Worm (Caenorhabditis elegans): Measurements from ENCODE around the gene wdr-48.

The wdr-48 gene

ce11 chrIII:4600139-4600762, 21.6 kb downstream of the wdr-48 start, which contains the start of gene mab-21 (continued):
- no peak for TF ChIP-seq fkh-10 (GFP tag; optimal IDR thresholded peaks at IDR 0.05)
- no peak for TF ChIP-seq swsn-7 (tag; optimal IDR thresholded peaks at IDR 0.05)
- no peak for TF ChIP-seq grh-1 (GFP tag; IDR thresholded peaks at IDR 0.05)
- peak; percentile 47 for TF ChIP-seq rnt-1 (tag; optimal IDR thresholded peaks at IDR 0.05)
- no peak for TF ChIP-seq vab-15 (tag; optimal IDR thresholded peaks at IDR 0.05)
- peak in 5 of 6 experiments; percentile 40 to 85 (median 51) for TF ChIP-seq elt-3 (tag; optimal IDR thresholded peaks at IDR 0.05)
- TF ChIP-seq lir-3 (tag; optimal IDR thresholded peaks at IDR 0.05; ENCODE audit: poor library complexity), result no peak
- TF ChIP-seq nhr-77 (tag; optimal IDR thresholded peaks at IDR 0.05), result no peak
- peak; percentile 32 for TF ChIP-seq ztf-4 (tag; optimal IDR thresholded peaks at IDR 0.05)
- no peak for TF ChIP-seq lin-15B (tag; optimal IDR thresholded peaks at IDR 0.05)
- no peak for TF ChIP-seq ceh-82 (tag; optimal IDR thresholded peaks at IDR 0.05)
- TF ChIP-seq elt-2 (tag; optimal IDR thresholded peaks at IDR 0.05), result no peak
- no peak for TF ChIP-seq fos-1 (tag; optimal IDR thresholded peaks at IDR 0.05)
- no peak for TF ChIP-seq sox-4 (tag; optimal IDR thresholded peaks at IDR 0.05)
- peak; percentile 22 for TF ChIP-seq snu-23 (GFP tag; optimal IDR thresholded peaks at IDR 0.05)
- peak; percentile 34 for TF ChIP-seq nhr-71 (tag; optimal IDR thresholded peaks at IDR 0.05)
- no peak for TF ChIP-seq hpl-2 (GFP tag; optimal IDR thresholded peaks at IDR 0.05)
- TF ChIP-seq nhr-47 (tag; optimal IDR thresholded peaks at IDR 0.05), result no peak
- no peak for TF ChIP-seq pqm-1 (tag; optimal IDR thresholded peaks at IDR 0.05)
- peak; percentile 3 for TF ChIP-seq nhr-85 (tag)
- no peak for TF ChIP-seq egl-13 (tag; optimal IDR thresholded peaks at IDR 0.05)
- TF ChIP-seq blmp-1 (tag; optimal IDR thresholded peaks at IDR 0.05), result no peak
- TF ChIP-seq C34B4.2 (tag; optimal IDR thresholded peaks at IDR 0.05), result no peak
- peak in 1 of 2 experiments; percentile 23 for TF ChIP-seq lsy-2 (tag; optimal IDR thresholded peaks at IDR 0.05)
- TF ChIP-seq zip-4 (GFP tag; optimal IDR thresholded peaks at IDR 0.05), result no peak
- TF ChIP-seq aly-2 (tag; optimal IDR thresholded peaks at IDR 0.05), result no peak
- TF ChIP-seq Y116A8C.19 (tag; optimal IDR thresholded peaks at IDR 0.05; ENCODE audit: borderline replicate concordance), result no peak
- no peak for TF ChIP-seq ceh-90 (tag; optimal IDR thresholded peaks at IDR 0.05)
- peak in 1 of 2 experiments; percentile 15 for TF ChIP-seq lin-35 (GFP tag; optimal IDR thresholded peaks at IDR 0.05)

- TF ChIP-seq nhr-85 (tag) (peak; percentile 43), fkh-8 (tag; optimal IDR thresholded peaks at IDR 0.05) (no peak)
Observed at ce11 chrIII:4601286-4601685, 22.6 kb downstream of the wdr-48 start.

ce11 chrIII:4603837-4604236, 25.2 kb downstream of the wdr-48 start:
- TF ChIP-seq rnt-1 (tag; optimal IDR thresholded peaks at IDR 0.05), result peak; percentile 21
- TF ChIP-seq hlh-4 (tag; optimal IDR thresholded peaks at IDR 0.05), result no peak
- TF ChIP-seq unc-98 (GFP tag; IDR thresholded peaks at IDR 0.05), result no peak
- TF ChIP-seq nhr-76 (tag; optimal IDR thresholded peaks at IDR 0.05), result no peak
- TF ChIP-seq aha-1 (tag; optimal IDR thresholded peaks at IDR 0.05), result no peak
- no peak for TF ChIP-seq blmp-1 (tag; optimal IDR thresholded peaks at IDR 0.05)
- no peak for TF ChIP-seq efl-3 (GFP tag; optimal IDR thresholded peaks at IDR 0.05)
- TF ChIP-seq vab-15 (tag; optimal IDR thresholded peaks at IDR 0.05), result no peak
- no peak for TF ChIP-seq nhr-19 (GFP tag; conservative IDR thresholded peaks at IDR 0.05)

ce11 chrIII:4612334-4612953, 33.8 kb downstream of the wdr-48 start, which contains the start of gene sel-2:
TSS of gene sel-2 (minus strand) at chrIII:4612384.
- TF ChIP-seq nhr-71 (tag; optimal IDR thresholded peaks at IDR 0.05), result peak; percentile 4
- TF ChIP-seq nhr-85 (tag), result peak; percentile 58
- no peak for TF ChIP-seq nhr-19 (GFP tag; conservative IDR thresholded peaks at IDR 0.05)
- no peak for TF ChIP-seq ceh-88 (GFP tag; IDR thresholded peaks at IDR 0.05)
- TF ChIP-seq lsy-2 (tag; optimal IDR thresholded peaks at IDR 0.05), result peak in 1 of 2 experiments; percentile 25
- TF ChIP-seq nhr-90 (tag; optimal IDR thresholded peaks at IDR 0.05; ENCODE audit: poor library complexity), result no peak
- peak; percentile 67 for TF ChIP-seq F16B12.6 (tag; optimal IDR thresholded peaks at IDR 0.05)
- no peak for TF ChIP-seq ceh-90 (tag; optimal IDR thresholded peaks at IDR 0.05)
- TF ChIP-seq ceh-8 (GFP tag; optimal IDR thresholded peaks at IDR 0.05), result no peak
- peak; percentile 37 for TF ChIP-seq blmp-1 (tag; optimal IDR thresholded peaks at IDR 0.05)
- TF ChIP-seq hpl-2 (GFP tag; optimal IDR thresholded peaks at IDR 0.05), result no peak
- TF ChIP-seq unc-30 (tag; optimal IDR thresholded peaks at IDR 0.05), result no peak
- TF ChIP-seq grh-1 (GFP tag; IDR thresholded peaks at IDR 0.05), result no peak
- peak; percentile 15 for TF ChIP-seq swsn-7 (tag; optimal IDR thresholded peaks at IDR 0.05)
- no peak for TF ChIP-seq egl-13 (tag; optimal IDR thresholded peaks at IDR 0.05)
- TF ChIP-seq elt-3 (tag; optimal IDR thresholded peaks at IDR 0.05), result peak in 1 of 6 experiments; percentile 20
- no peak for TF ChIP-seq lin-35 (GFP tag; optimal IDR thresholded peaks at IDR 0.05)
- TF ChIP-seq lin-13 (GFP tag; optimal IDR thresholded peaks at IDR 0.05), result no peak
- TF ChIP-seq isw-1 (GFP tag; IDR thresholded peaks at IDR 0.05), result no peak
- TF ChIP-seq nhr-237 (tag; optimal IDR thresholded peaks at IDR 0.05), result no peak
- no peak for TF ChIP-seq rnt-1 (tag; optimal IDR thresholded peaks at IDR 0.05)
- no peak for TF ChIP-seq lir-3 (tag; optimal IDR thresholded peaks at IDR 0.05; ENCODE audit: poor library complexity)

Data from whole organism, L1 larva.